Worm (Caenorhabditis elegans): ENCODE results near the gene pfd-1.

Gene pfd-1

DNA sequence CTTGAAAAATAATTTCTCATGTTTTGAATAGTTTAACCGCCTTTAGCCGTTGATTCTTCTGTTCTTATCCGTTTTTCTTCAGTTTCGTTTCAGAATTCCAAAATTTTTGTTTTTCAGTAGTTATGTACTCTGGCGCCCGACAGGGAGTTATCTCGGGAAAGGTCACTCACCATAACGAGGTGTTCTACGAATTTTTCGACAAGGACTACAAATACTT is 6.8 kb upstream of the pfd-1 start, which contains the start of gene F01G4.4:
Gene F01G4.4 (plus strand): TSS at position 118 of the 217 bp plus-strand sequence.
- TF ChIP-seq pqm-1 (tag; optimal IDR thresholded peaks at IDR 0.05) (no peak), ceh-62 (tag; optimal IDR thresholded peaks at IDR 0.05) (no peak), snpc-4 (tag; optimal IDR thresholded peaks at IDR 0.05) (no peak)

DNA sequence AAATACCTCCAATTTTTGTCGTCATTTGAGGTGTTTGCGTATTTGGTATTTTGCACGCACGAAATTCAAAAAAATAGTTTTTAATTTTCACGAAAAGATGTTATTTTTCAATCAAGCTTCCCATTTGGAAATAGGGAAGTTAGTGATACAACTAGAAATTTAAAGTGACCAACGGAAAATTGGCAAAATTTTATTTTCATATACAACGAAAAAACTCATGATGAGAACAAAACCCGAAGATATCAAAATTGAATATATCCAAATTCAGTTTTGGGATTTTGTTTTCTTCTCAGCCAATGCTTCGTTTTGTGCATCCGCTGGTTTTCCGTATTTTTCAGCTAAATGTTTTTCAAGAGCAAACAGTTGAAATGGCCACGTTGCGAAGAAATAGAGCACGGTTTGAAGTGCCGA is 4.0 kb upstream of the pfd-1 start:
- TF ChIP-seq F49E8.2 (tag; optimal IDR thresholded peaks at IDR 0.05; ENCODE audit: borderline replicate concordance) (peak; percentile 89), unc-130 (GFP tag; optimal IDR thresholded peaks at IDR 0.05) (no peak), rbr-2 (tag; optimal IDR thresholded peaks at IDR 0.05) (no peak), pha-4 (GFP tag; IDR thresholded peaks at IDR 0.05) (peak; percentile 64; the same call in 1 of the 2 replicates), pha-4 (tag; optimal IDR thresholded peaks at IDR 0.05) (no peak), mxl-3 (GFP tag; optimal IDR thresholded peaks at IDR 0.05) (no peak), zfp-3 (GFP tag; conservative IDR thresholded peaks at IDR 0.05) (0 out of 2 replicates have a peak, but pooled peaks have one; percentile 30), lin-38 (GFP tag; IDR thresholded peaks at IDR 0.05) (peak; percentile 62), unc-62 (GFP tag; optimal IDR thresholded peaks at IDR 0.05 in 1 of 2) (peak in 1 of 2 experiments; percentile 51), unc-62 (tag; optimal IDR thresholded peaks at IDR 0.05) (no peak), ceh-44 (GFP tag; IDR thresholded peaks at IDR 0.05) (no peak), snpc-1.2 (GFP tag; IDR thresholded peaks at IDR 0.05) (0 out of 2 replicates have a peak, but pooled peaks have one; percentile 15), nhr-102 (tag; optimal IDR thresholded peaks at IDR 0.05) (no peak), arid-1 (GFP tag; conservative IDR thresholded peaks at IDR 0.05) (peak; percentile 80), Y48G9A.11 (GFP tag; IDR thresholded peaks at IDR 0.05) (0 out of 2 replicates have a peak, but pooled peaks have one; percentile 6)

DNA sequence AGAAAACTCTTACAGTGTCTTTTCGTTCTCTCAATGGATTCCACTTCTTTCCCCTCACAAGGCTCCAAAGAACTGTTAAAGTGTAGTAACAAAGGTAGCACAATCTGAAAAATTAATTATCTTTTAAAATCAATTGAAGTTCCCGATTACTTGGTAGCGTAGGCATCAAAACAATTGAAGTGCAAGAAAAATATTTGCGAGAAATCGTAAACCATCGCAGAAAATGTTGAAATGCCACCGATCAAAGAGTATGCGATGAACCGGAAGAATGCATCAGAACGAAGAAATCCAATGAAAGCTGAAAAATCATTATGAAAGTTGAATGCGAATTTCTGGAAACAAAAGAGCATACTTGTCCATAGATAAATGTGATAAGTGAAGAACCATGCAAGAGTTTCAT is 3.4 kb upstream of the pfd-1 start:
- no peak for TF ChIP-seq rbr-2 (tag; optimal IDR thresholded peaks at IDR 0.05)
- TF ChIP-seq Y48G9A.11 (GFP tag; IDR thresholded peaks at IDR 0.05) = no peak
- no peak for TF ChIP-seq lin-13 (GFP tag; optimal IDR thresholded peaks at IDR 0.05)
- no peak for TF ChIP-seq mdt-29 (GFP tag; IDR thresholded peaks at IDR 0.05)
- peak; percentile 98 for TF ChIP-seq aha-1 (tag)
- TF ChIP-seq ztf-7 (tag; optimal IDR thresholded peaks at IDR 0.05) = no peak

DNA sequence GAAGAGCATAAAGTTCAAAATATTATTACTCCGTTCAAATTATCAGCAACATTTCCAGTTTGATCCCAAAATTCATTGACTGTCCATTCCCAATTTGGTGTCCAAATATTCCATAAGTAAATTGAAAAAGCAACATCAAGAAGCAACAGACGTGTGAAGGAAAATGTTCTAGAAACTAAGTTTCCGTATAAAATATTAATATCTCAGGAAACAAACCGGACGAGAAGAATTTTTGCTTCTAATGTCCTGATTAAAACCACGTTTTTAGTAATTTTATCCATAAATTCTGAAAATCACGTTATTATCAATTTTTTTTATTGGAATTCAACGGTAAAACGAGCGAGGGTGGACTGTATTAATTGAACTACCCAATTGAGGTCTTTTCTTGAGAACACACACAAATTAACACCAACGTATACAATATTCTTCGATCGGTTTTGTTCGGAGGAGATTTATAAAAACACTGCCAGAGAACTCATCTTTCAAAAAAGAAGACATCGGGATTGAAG is 2.9 kb upstream of the pfd-1 start, which contains the start of gene pigq-1:
Gene pigq-1 (minus strand): TSS at position 286 of the 509 bp plus-strand sequence.
- no peak for TF ChIP-seq hlh-30 (tag; optimal IDR thresholded peaks at IDR 0.05; ENCODE audit: insufficient read depth)
- TF ChIP-seq lsy-2 (tag; optimal IDR thresholded peaks at IDR 0.05) = peak in 1 of 2 experiments; percentile 71
- TF ChIP-seq lin-1 (GFP tag; IDR thresholded peaks at IDR 0.05) = no peak
- TF ChIP-seq gei-8 (GFP tag; optimal IDR thresholded peaks at IDR 0.05) = peak; percentile 31
- TF ChIP-seq zfp-3 (GFP tag; conservative IDR thresholded peaks at IDR 0.05) = peak; percentile 61; the same call in 1 of the 2 replicates
- TF ChIP-seq aha-1 (tag) = no peak
- peak; percentile 65; the same call in 1 of the 2 replicates for TF ChIP-seq snpc-1.2 (GFP tag; IDR thresholded peaks at IDR 0.05)
- peak; percentile 21 for TF ChIP-seq dpl-1 (GFP tag; optimal IDR thresholded peaks at IDR 0.05)
- no peak for TF ChIP-seq unc-130 (GFP tag; optimal IDR thresholded peaks at IDR 0.05)
- TF ChIP-seq vab-7 (GFP tag; IDR thresholded peaks at IDR 0.05) = no peak
- TF ChIP-seq nhr-102 (tag; optimal IDR thresholded peaks at IDR 0.05) = peak; percentile 77
- TF ChIP-seq nhr-237 (tag; optimal IDR thresholded peaks at IDR 0.05) = peak; percentile 16
- TF ChIP-seq F44E2.7 (GFP tag; IDR thresholded peaks at IDR 0.05) = no peak
- no peak for TF ChIP-seq daf-8 (GFP tag; IDR thresholded peaks at IDR 0.05)
- TF ChIP-seq dmd-6 (GFP tag; IDR thresholded peaks at IDR 0.05) = no peak
- TF ChIP-seq ceh-44 (GFP tag; IDR thresholded peaks at IDR 0.05) = no peak
- no peak for TF ChIP-seq snpc-4 (tag; optimal IDR thresholded peaks at IDR 0.05)
- TF ChIP-seq lin-29 (GFP tag; IDR thresholded peaks at IDR 0.05) = no peak
- TF ChIP-seq nhr-42 (GFP tag; IDR thresholded peaks at IDR 0.05) = no peak
- no peak for TF ChIP-seq skn-1 (tag; optimal IDR thresholded peaks at IDR 0.05)
- no peak for TF ChIP-seq lir-3 (tag; optimal IDR thresholded peaks at IDR 0.05)
- TF ChIP-seq nhr-6 (tag; optimal IDR thresholded peaks at IDR 0.05) = no peak
- TF ChIP-seq Y75B8A.6 (GFP tag; IDR thresholded peaks at IDR 0.05) = no peak
- no peak for TF ChIP-seq dmd-8 (GFP tag; IDR thresholded peaks at IDR 0.05)
- TF ChIP-seq mdl-1 (tag; optimal IDR thresholded peaks at IDR 0.05) = no peak
- TF ChIP-seq madf-5 (GFP tag; IDR thresholded peaks at IDR 0.05) = 0 out of 4 replicates have a peak, but pooled peaks of 1 of the 2 experiments have one; percentile 24
- no peak for TF ChIP-seq pqm-1 (tag; optimal IDR thresholded peaks at IDR 0.05)
- no peak for TF ChIP-seq sdz-12 (GFP tag; optimal IDR thresholded peaks at IDR 0.05)
- TF ChIP-seq nhr-11 (tag; optimal IDR thresholded peaks at IDR 0.05) = no peak
- TF ChIP-seq ZK546.5 (tag; optimal IDR thresholded peaks at IDR 0.05) = no peak
- no peak for TF ChIP-seq mxl-3 (GFP tag; optimal IDR thresholded peaks at IDR 0.05)
- TF ChIP-seq nhr-48 (tag; optimal IDR thresholded peaks at IDR 0.05) = peak; percentile 40
- no peak for TF ChIP-seq ceh-28 (tag; optimal IDR thresholded peaks at IDR 0.05)

All from whole organism, L4 larva.